Fruit fly (Drosophila melanogaster): Measurements from ENCODE around the gene CG33725.

The CG33725 gene

dm6 chr3L:12501249-12501648 is 18.8 kb downstream of the CG33725 start, which contains the start of the genes CG10638 and CG10681 (continued):
- TF ChIP-seq CG30403 (GFP tag; optimal IDR thresholded peaks at IDR 0.05), result peak; percentile 49
- no peak for TF ChIP-seq cad (GFP tag; optimal IDR thresholded peaks at IDR 0.05)
- no peak for TF ChIP-seq corto (GFP tag; optimal IDR thresholded peaks at IDR 0.05)
- TF ChIP-seq wor (GFP tag; IDR thresholded peaks at IDR 0.05), result no peak
- peak; percentile 27 for TF ChIP-seq NfI (GFP tag; optimal IDR thresholded peaks at IDR 0.05)
- TF ChIP-seq hkb (optimal IDR thresholded peaks at IDR 0.05), result no peak
- peak; percentile 44; the same call in 1 of the 2 replicates for TF ChIP-seq hkb (GFP tag; IDR thresholded peaks at IDR 0.05)
- TF ChIP-seq CG14860 (GFP tag; IDR thresholded peaks at IDR 0.05; ENCODE audit: partially characterized antibody), result no peak
- TF ChIP-seq hbn (GFP tag; IDR thresholded peaks at IDR 0.05; ENCODE audit: partially characterized antibody), result no peak
- TF ChIP-seq CG13123 (GFP tag; optimal IDR thresholded peaks at IDR 0.05), result no peak
- TF ChIP-seq CG12391 (tag; optimal IDR thresholded peaks at IDR 0.05), result peak; percentile 79
- no peak for TF ChIP-seq pb (GFP tag; optimal IDR thresholded peaks at IDR 0.05)
- peak; percentile 95 for TF ChIP-seq CG2116 (GFP tag; optimal IDR thresholded peaks at IDR 0.05)
- no peak for TF ChIP-seq HLHmδ (GFP tag; optimal IDR thresholded peaks at IDR 0.05)
- TF ChIP-seq CG10654 (GFP tag; optimal IDR thresholded peaks at IDR 0.05), result peak; percentile 57
- TF ChIP-seq HLH4C (GFP tag; IDR thresholded peaks at IDR 0.05; ENCODE audit: partially characterized antibody), result no peak
- no peak for TF ChIP-seq CG17186 (GFP tag; optimal IDR thresholded peaks at IDR 0.05)
- no peak for TF ChIP-seq CG7963 (GFP tag; IDR thresholded peaks at IDR 0.05; ENCODE audit: partially characterized antibody)
- peak; percentile 13 for TF ChIP-seq nerfin-1 (tag; optimal IDR thresholded peaks at IDR 0.05)
- TF ChIP-seq CG13296 (GFP tag; optimal IDR thresholded peaks at IDR 0.05), result peak; percentile 54
- TF ChIP-seq abd-A (tag; optimal IDR thresholded peaks at IDR 0.05), result no peak
- peak; percentile 28 for TF ChIP-seq NC2β (GFP tag; optimal IDR thresholded peaks at IDR 0.05)
- TF ChIP-seq CG15696 (tag; optimal IDR thresholded peaks at IDR 0.05), result no peak
- TF ChIP-seq E2f2 (GFP tag; IDR thresholded peaks at IDR 0.05), result peak; percentile 51; the same call in 1 of the 2 replicates
- no peak for TF ChIP-seq ac (GFP tag; optimal IDR thresholded peaks at IDR 0.05)
- TF ChIP-seq ato (GFP tag; IDR thresholded peaks at IDR 0.05; ENCODE audit: partially characterized antibody), result no peak
- peak; percentile 43 for TF ChIP-seq CG1603 (tag; optimal IDR thresholded peaks at IDR 0.05)
- TF ChIP-seq CkIIα-i1 (GFP tag; IDR thresholded peaks at IDR 0.05), result no peak
- TF ChIP-seq CG18262 (tag; optimal IDR thresholded peaks at IDR 0.05), result peak; percentile 49
- no peak for TF ChIP-seq CG10366 (GFP tag; IDR thresholded peaks at IDR 0.05)
- TF ChIP-seq ro (GFP tag; IDR thresholded peaks at IDR 0.05), result no peak
- TF ChIP-seq lab (GFP tag; optimal IDR thresholded peaks at IDR 0.05), result peak; percentile 15
- no peak for TF ChIP-seq CG7987 (GFP tag; optimal IDR thresholded peaks at IDR 0.05)
- peak; percentile 55 for TF ChIP-seq Xbp1 (GFP tag; optimal IDR thresholded peaks at IDR 0.05)
- TF ChIP-seq Hand (GFP tag; optimal IDR thresholded peaks at IDR 0.05), result no peak
- no peak for TF ChIP-seq pnt (GFP tag; optimal IDR thresholded peaks at IDR 0.05)
- TF ChIP-seq CG14965 (GFP tag; optimal IDR thresholded peaks at IDR 0.05; ENCODE audit: borderline replicate concordance), result no peak
- no peak for TF ChIP-seq z (GFP tag; IDR thresholded peaks at IDR 0.05)
- no peak for TF ChIP-seq unc-4 (GFP tag; IDR thresholded peaks at IDR 0.05; ENCODE audit: partially characterized antibody)
- no peak for TF ChIP-seq CG12219 (GFP tag; optimal IDR thresholded peaks at IDR 0.05)
- peak; percentile 40 for TF ChIP-seq sug (tag; optimal IDR thresholded peaks at IDR 0.05)
- peak; percentile 52 for TF ChIP-seq Ets97D (GFP tag; optimal IDR thresholded peaks at IDR 0.05)
- TF ChIP-seq CG1602 (GFP tag; optimal IDR thresholded peaks at IDR 0.05), result peak; percentile 14
- TF ChIP-seq CG12769 (tag; optimal IDR thresholded peaks at IDR 0.05), result no peak
- no peak for TF ChIP-seq CG6813 (GFP tag; optimal IDR thresholded peaks at IDR 0.05)
- no peak for TF ChIP-seq Doc2 (GFP tag; IDR thresholded peaks at IDR 0.05)
- TF ChIP-seq gcm (GFP tag; optimal IDR thresholded peaks at IDR 0.05), result peak; percentile 59
- no peak for TF ChIP-seq ERR (GFP tag; optimal IDR thresholded peaks at IDR 0.05)
- TF ChIP-seq CG2129 (GFP tag; IDR thresholded peaks at IDR 0.05; ENCODE audit: partially characterized antibody), result no peak
- TF ChIP-seq CG12155 (GFP tag; optimal IDR thresholded peaks at IDR 0.05), result peak; percentile 70
- TF ChIP-seq al (GFP tag; IDR thresholded peaks at IDR 0.05), result no peak
